Fruit fly (Drosophila melanogaster) whole organism, wandering third instar larva: ENCODE data around the gene CG10859.

Experiments used
- Abd-B ChIP-seq: fragments of >200 bp; optimal IDR thresholded peaks from 2 replicates; lab custom pipeline; 2017; ENCODE audit warnings: missing biosample characterization, missing genetic modification characterization
- Dfd ChIP-seq: fragments of >200 bp; optimal IDR thresholded peaks from 2 replicates; lab custom pipeline; 2017; ENCODE audit warnings: missing biosample characterization, missing genetic modification characterization
- GATAd ChIP-seq: sonication (Bioruptor generic); optimal IDR thresholded peaks from 2 replicates; lab custom pipeline; 2016; ENCODE audit warnings: missing biosample characterization, missing genetic modification characterization
- Hr78 ChIP-seq: fragments of >200 bp; optimal IDR thresholded peaks from 2 replicates; lab custom pipeline; 2017; ENCODE audit warnings: missing biosample characterization, missing genetic modification characterization
- Mio ChIP-seq: sonication (Bioruptor generic); optimal IDR thresholded peaks from 2 replicates; lab custom pipeline; 2016; ENCODE audit warnings: missing biosample characterization, missing genetic modification characterization
- Myc ChIP-seq: fragments of >200 bp; optimal IDR thresholded peaks from 2 replicates; lab custom pipeline; 2017
- OdsH ChIP-seq: fragments of 200-800 bp; sonication (Bioruptor generic); optimal IDR thresholded peaks from 2 replicates; lab custom pipeline; 2016; ENCODE audit warnings: missing biosample characterization, mild to moderate bottlenecking, missing genetic modification characterization
- Rel ChIP-seq, 2 experiments: fragments of 200-800 bp; sonication (Bioruptor generic) in 1 of 2; optimal IDR thresholded peaks; 2 replicates in 1 of 2; 3 replicates in 1 of 2; lab custom pipeline; 2016 to 2019; ENCODE audit warnings: mild to moderate bottlenecking in 2 of 2, missing biosample characterization in 2 of 2, missing genetic modification characterization in 2 of 2, moderate library complexity in 1 of 2
- Sp1 ChIP-seq: fragments of 200-800 bp; sonication (Bioruptor generic); optimal IDR thresholded peaks from 3 replicates; lab custom pipeline; 2019; ENCODE audit warnings: missing biosample characterization, mild to moderate bottlenecking, missing genetic modification characterization, moderate library complexity
- br ChIP-seq: fragments of 200-800 bp; sonication (Bioruptor generic); optimal IDR thresholded peaks from 2 replicates; lab custom pipeline; 2016; ENCODE audit warnings: missing biosample characterization, missing genetic modification characterization
- dl ChIP-seq, 2 experiments: fragments of 175-275, 200-275 bp in 1 of 2; fragments of 200-275 bp in 1 of 2; sonication (Bioruptor generic); optimal IDR thresholded peaks; lab custom pipeline; 2018; ENCODE audit warnings: mild to moderate bottlenecking in 2 of 2, missing biosample characterization in 2 of 2, missing genetic modification characterization in 2 of 2, moderate library complexity in 2 of 2; ENCODE audit not compliant: partially characterized antibody in 2 of 2, insufficient read depth in 1 of 2
- dsf ChIP-seq: sonication (Bioruptor generic); optimal IDR thresholded peaks from 2 replicates; lab custom pipeline; 2016; ENCODE audit warnings: missing biosample characterization, missing genetic modification characterization, borderline replicate concordance
- fru ChIP-seq: fragments of 200-800 bp; sonication (Bioruptor generic); optimal IDR thresholded peaks from 3 replicates; lab custom pipeline; 2016; ENCODE audit warnings: missing biosample characterization, mild to moderate bottlenecking, missing genetic modification characterization
- jim ChIP-seq: fragments of 175-275, 200-325 bp; sonication (Bioruptor generic); optimal IDR thresholded peaks from 2 replicates; lab custom pipeline; 2016; ENCODE audit warnings: missing biosample characterization, mild to moderate bottlenecking, missing genetic modification characterization
- lola ChIP-seq: fragments of >200 bp; optimal IDR thresholded peaks from 2 replicates; lab custom pipeline; 2017; ENCODE audit warnings: missing biosample characterization, missing genetic modification characterization
- pan ChIP-seq: fragments of >200 bp; optimal IDR thresholded peaks from 2 replicates; lab custom pipeline; 2017
- sage ChIP-seq: fragments of 200-800 bp; sonication (Bioruptor generic); optimal IDR thresholded peaks from 2 replicates; lab custom pipeline; 2016; ENCODE audit warnings: missing biosample characterization, mild to moderate bottlenecking, missing genetic modification characterization
- sv ChIP-seq: fragments of 200-800 bp; sonication (Bioruptor generic); optimal IDR thresholded peaks from 3 replicates; lab custom pipeline; 2016; ENCODE audit warnings: missing biosample characterization, missing genetic modification characterization
- woc ChIP-seq: sonication (Bioruptor generic); optimal IDR thresholded peaks from 2 replicates; lab custom pipeline; 2016; ENCODE audit warnings: missing biosample characterization, mild to moderate bottlenecking, missing genetic modification characterization

CG10859 gene

DNA sequence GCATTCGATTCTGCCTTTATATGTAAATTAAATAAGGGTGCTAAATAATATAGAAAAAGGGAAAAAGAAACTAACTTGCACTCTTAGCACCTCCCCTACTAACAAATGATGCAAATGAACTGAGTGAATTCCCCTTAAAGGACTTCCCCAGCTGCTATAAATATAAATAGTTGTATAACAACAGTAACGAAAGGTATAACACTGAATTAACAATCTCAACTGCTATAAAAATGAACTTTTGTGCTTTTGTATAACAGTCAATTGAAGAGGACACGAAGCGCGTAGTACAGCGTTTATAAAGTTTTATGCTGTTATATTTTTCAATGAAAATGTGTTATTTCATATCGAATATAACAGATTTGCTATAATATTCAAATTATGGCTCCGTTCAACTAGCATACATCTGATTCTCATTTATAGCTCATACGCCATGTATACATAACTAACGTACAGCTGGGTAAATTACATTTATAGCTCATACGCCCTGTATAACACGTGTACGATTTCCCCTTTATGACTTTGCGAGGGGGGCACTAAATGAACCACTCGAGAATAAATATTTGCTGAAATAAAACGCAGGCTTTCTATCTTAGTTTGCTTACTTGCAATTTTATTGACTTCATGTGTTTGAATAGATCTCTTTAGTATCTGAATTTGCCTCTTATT lies 49.1 kb downstream of the CG10859 start:
- TF ChIP-seq woc (GFP tag; lab: Kevin White, UChicago) (no peak), Sp1 (GFP tag; lab: Kevin White, UChicago) (no peak), Myc (lab: Kevin White, UChicago) (peak; percentile 37), OdsH (GFP tag; lab: Kevin White, UChicago) (no peak)

DNA sequence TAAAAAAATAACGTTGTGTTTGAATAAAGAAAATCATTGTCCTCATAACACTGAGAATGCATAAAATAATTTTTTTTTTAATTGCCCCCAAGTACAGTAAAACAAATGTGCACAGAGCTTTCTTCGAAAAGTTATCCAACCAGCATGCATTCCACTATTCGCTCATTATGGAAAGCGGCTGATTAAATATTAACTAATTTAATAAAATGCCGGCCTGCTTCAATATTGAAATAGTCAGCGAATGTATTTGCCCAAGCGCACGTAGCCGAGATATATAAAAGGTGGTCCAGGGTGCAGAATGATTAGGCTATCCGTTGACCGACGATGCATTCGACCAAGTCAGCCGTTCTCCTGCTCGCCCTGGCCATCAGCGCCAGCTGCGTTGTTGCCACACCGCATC lies 51.0 kb downstream of the CG10859 start, which contains the start of gene CG16826:
Gene CG16826, plus strand, starts transcription at position 301 of the 400 bp plus-strand sequence.
- TF ChIP-seq pan (lab: Kevin White, UChicago) (no peak), dl (GFP tag; optimal IDR thresholded peaks at IDR 0.05; lab: Kevin White, UChicago; ENCODE audit: insufficient read depth in 1 of 2, partially characterized antibody in 2 of 2) (no peak), GATAd (no peak), dsf (GFP tag; lab: Kevin White, UChicago) (no peak), sv (GFP tag; lab: Kevin White, UChicago) (no peak), sage (GFP tag; lab: Kevin White, UChicago) (no peak), Sp1 (GFP tag; lab: Kevin White, UChicago) (no peak), lola (GFP tag; lab: Kevin White, UChicago) (no peak), Mio (GFP tag; lab: Kevin White, UChicago) (no peak), Abd-B (no peak), br (GFP tag; lab: Kevin White, UChicago) (no peak), fru (GFP tag; lab: Kevin White, UChicago) (no peak), Rel (GFP tag; optimal IDR thresholded peaks at IDR 0.05; lab: Kevin White, UChicago) (no peak), Rel (tag; optimal IDR thresholded peaks at IDR 0.05; lab: Kevin White, UChicago) (no peak), Dfd (GFP tag; lab: Kevin White, UChicago) (no peak), jim (GFP tag; lab: Kevin White, UChicago) (no peak), Hr78 (GFP tag; lab: Kevin White, UChicago) (no peak)
